Worm (Caenorhabditis elegans) whole organism, young adult: Measurements from ENCODE around the gene tag-322.

ENCODE experiments used
- B0336.3 ChIP-seq: fragments of 200-800 bp; sonication (Bioruptor generic); IDR thresholded peaks from 2 replicates; pipeline ENCODE4 v1.3.6; 2022; ENCODE audit warnings: missing genetic modification characterization, missing compliant biosample characterization
- D2030.7 ChIP-seq: fragments of 200-800 bp; sonication (Bioruptor generic); IDR thresholded peaks from 2 replicates; pipeline ENCODE4 v1.3.6; 2022; ENCODE audit warnings: missing genetic modification reagents, missing genetic modification characterization, missing compliant biosample characterization
- F37B4.10 ChIP-seq: fragments of 200-800 bp; sonication (Bioruptor generic); IDR thresholded peaks from 2 replicates; pipeline ENCODE4 v1.3.6; 2022; ENCODE audit warnings: missing genetic modification characterization, missing compliant biosample characterization
- F57C9.4 ChIP-seq: sonication (generic microtip); optimal IDR thresholded peaks from 2 replicates; lab custom pipeline; 2017; ENCODE audit warnings: mild to moderate bottlenecking, missing genetic modification characterization, missing compliant biosample characterization
- K11D2.4 ChIP-seq: fragments of 200-800 bp; sonication (Bioruptor generic); IDR thresholded peaks from 2 replicates; pipeline ENCODE4 v1.3.6; 2022; ENCODE audit warnings: missing genetic modification reagents, missing genetic modification characterization, missing compliant biosample characterization
- T07F8.4 ChIP-seq: sonication (generic microtip); optimal IDR thresholded peaks from 2 replicates; lab custom pipeline; 2016; ENCODE audit warnings: mild to moderate bottlenecking, missing genetic modification characterization, moderate library complexity, missing compliant biosample characterization
- akir-1 ChIP-seq: fragments of 200-800 bp; sonication (Bioruptor generic); optimal IDR thresholded peaks from 2 replicates; lab custom pipeline; 2018; ENCODE audit warnings: mild to moderate bottlenecking, missing genetic modification characterization, moderate library complexity, missing compliant biosample characterization
- ama-1 ChIP-seq, 3 experiments: fragments of 150-350 bp in 1 of 3; sonication (generic microtip) in 2 of 3; optimal IDR thresholded peaks; 2 replicates each; lab custom pipeline; 2014 to 2018; ENCODE audit warnings: missing biosample characterization in 2 of 3, missing genetic modification characterization in 2 of 3, missing genetic modification reagents in 2 of 3
- aptf-2 ChIP-seq: fragments of 200-800 bp; sonication (Bioruptor generic); conservative IDR thresholded peaks from 2 replicates; pipeline ENCODE4 v1.3.6; 2022; ENCODE audit warnings: missing genetic modification reagents, missing genetic modification characterization, missing compliant biosample characterization
- nfya-2 ChIP-seq: fragments of 200-800 bp; sonication (Bioruptor generic); IDR thresholded peaks from 2 replicates; pipeline ENCODE4 v1.3.6; 2022; ENCODE audit warnings: missing genetic modification reagents, missing genetic modification characterization, missing compliant biosample characterization
- unc-130 ChIP-seq: sonication (generic microtip); optimal IDR thresholded peaks from 2 replicates; lab custom pipeline; 2016; ENCODE audit warnings: missing genetic modification reagents, missing genetic modification characterization, missing compliant biosample characterization
- ztf-6 ChIP-seq: fragments of 200-800 bp; sonication (Bioruptor generic); IDR thresholded peaks from 2 replicates; pipeline ENCODE4 v1.3.6; 2022; ENCODE audit warnings: missing genetic modification reagents, missing genetic modification characterization, missing compliant biosample characterization

DNA sequence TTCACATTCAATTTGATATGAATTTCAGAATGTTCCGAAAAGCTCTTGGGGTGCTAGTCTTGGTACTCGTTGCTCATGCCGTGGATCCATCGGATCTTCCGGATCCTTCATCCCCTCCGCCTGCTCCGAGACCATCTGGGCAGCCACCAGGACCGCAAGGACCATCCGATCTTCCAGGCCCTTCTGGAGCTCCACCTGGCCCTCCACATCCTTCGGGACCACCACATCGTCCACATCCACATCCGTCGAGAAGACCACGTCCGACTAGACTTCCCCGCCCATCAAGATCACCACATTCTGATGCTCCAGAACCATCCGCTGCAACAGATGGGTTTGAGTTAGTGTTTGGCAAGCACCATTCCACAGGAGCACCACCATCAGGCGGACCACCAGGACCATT lies 50.7 kb downstream of the tag-322 start, which contains the start of gene clx-1:
- TF ChIP-seq F37B4.10 (GFP tag; lab: Robert Waterston, UW): no peak
- TF ChIP-seq F57C9.4 (tag; lab: Kevin White, UChicago): no peak
- TF ChIP-seq unc-130 (GFP tag; lab: Kevin White, UChicago): no peak
- no peak for TF ChIP-seq B0336.3
- TF ChIP-seq K11D2.4: no peak
- TF ChIP-seq T07F8.4: no peak
- TF ChIP-seq D2030.7 (GFP tag; lab: Robert Waterston, UW): no peak
- no peak for TF ChIP-seq ztf-6 (GFP tag; lab: Robert Waterston, UW)
- no peak for TF ChIP-seq akir-1
- no peak for TF ChIP-seq aptf-2 (GFP tag; lab: Robert Waterston, UW)
- no peak for TF ChIP-seq ama-1 (optimal IDR thresholded peaks at IDR 0.05; lab: Kevin White, UChicago)
- TF ChIP-seq ama-1 (GFP tag; optimal IDR thresholded peaks at IDR 0.05; lab: Kevin White, UChicago): no peak
- TF ChIP-seq nfya-2 (GFP tag; lab: Robert Waterston, UW): no peak
